Worm (Caenorhabditis elegans) whole organism, late embryonic: ENCODE measurements around the gene str-23.
A peak's percentile ranks its signal among the peaks of the same experiment; 100 is the strongest.
"Not testable (repeated sequence)": the region's sequence is repeated elsewhere in the genome, so short reads cannot be mapped to it uniquely, and the experiment has no call there.

Source experiments
- K09A11.1 ChIP-seq: sonication (generic microtip); optimal IDR thresholded peaks from 2 replicates; lab custom pipeline; 2017; ENCODE audit warnings: antibody characterized with exemption, mild to moderate bottlenecking, missing genetic modification characterization, missing compliant biosample characterization; ENCODE audit not compliant: insufficient read depth
- T23F11.4 ChIP-seq: fragments of 200-800 bp; sonication (Bioruptor generic); optimal IDR thresholded peaks from 2 replicates; lab custom pipeline; 2018; ENCODE audit warnings: mild to moderate bottlenecking, missing genetic modification characterization, missing compliant biosample characterization
- Y22D7AL.16 ChIP-seq: sonication (generic microtip); optimal IDR thresholded peaks from 2 replicates; lab custom pipeline; 2016; ENCODE audit warnings: missing genetic modification characterization, missing compliant biosample characterization
- ceh-14 ChIP-seq: sonication (generic microtip); optimal IDR thresholded peaks from 2 replicates; lab custom pipeline; 2016; ENCODE audit warnings: missing genotype, missing genetic modification characterization, missing compliant biosample characterization
- ceh-18 ChIP-seq: sonication (generic microtip); optimal IDR thresholded peaks from 2 replicates; lab custom pipeline; 2016; ENCODE audit warnings: missing genetic modification characterization, missing compliant biosample characterization
- ceh-24 ChIP-seq: sonication (generic microtip); optimal IDR thresholded peaks from 2 replicates; lab custom pipeline; 2016; ENCODE audit warnings: mild to moderate bottlenecking, missing genetic modification characterization, missing compliant biosample characterization
- ceh-30 ChIP-seq: fragments of 150-350 bp; optimal IDR thresholded peaks from 2 replicates; lab custom pipeline; 2014; ENCODE audit warnings: missing biosample characterization, missing genetic modification characterization
- ceh-31 ChIP-seq: sonication (generic microtip); optimal IDR thresholded peaks from 2 replicates; lab custom pipeline; 2016; ENCODE audit warnings: missing genetic modification characterization, missing compliant biosample characterization
- ceh-48 ChIP-seq: sonication (generic microtip); optimal IDR thresholded peaks from 2 replicates; lab custom pipeline; 2016; ENCODE audit warnings: missing genetic modification characterization, inconsistent platforms, missing compliant biosample characterization
- che-1 ChIP-seq: sonication (generic microtip); optimal IDR thresholded peaks from 2 replicates; lab custom pipeline; 2016; ENCODE audit warnings: mild to moderate bottlenecking, missing genetic modification characterization, missing compliant biosample characterization
- dve-1 ChIP-seq: sonication (generic microtip); optimal IDR thresholded peaks from 2 replicates; lab custom pipeline; 2017; ENCODE audit warnings: antibody characterized with exemption, mild to moderate bottlenecking, missing genetic modification characterization, missing compliant biosample characterization
- elt-2 ChIP-seq: sonication (generic microtip); optimal IDR thresholded peaks from 2 replicates; lab custom pipeline; 2016; ENCODE audit warnings: missing genetic modification reagents, missing genetic modification characterization, missing compliant biosample characterization
- eyg-1 ChIP-seq: sonication (generic microtip); optimal IDR thresholded peaks from 2 replicates; lab custom pipeline; 2016; ENCODE audit warnings: missing genotype, missing genetic modification characterization, missing compliant biosample characterization
- fkh-10 ChIP-seq: fragments of 150-350 bp; optimal IDR thresholded peaks from 2 replicates; lab custom pipeline; 2014; ENCODE audit warnings: missing biosample characterization, missing genetic modification reagents, missing genetic modification characterization
- hlh-15 ChIP-seq: sonication (generic microtip); optimal IDR thresholded peaks from 2 replicates; lab custom pipeline; 2016; ENCODE audit warnings: missing genetic modification characterization, missing compliant biosample characterization
- lim-6 ChIP-seq: sonication (generic microtip); optimal IDR thresholded peaks from 2 replicates; lab custom pipeline; 2016; ENCODE audit warnings: missing genetic modification characterization, missing compliant biosample characterization
- madf-2 ChIP-seq: sonication (generic microtip); optimal IDR thresholded peaks from 2 replicates; lab custom pipeline; 2017; ENCODE audit warnings: missing genetic modification characterization, missing compliant biosample characterization
- nhr-232 ChIP-seq: sonication (generic microtip); optimal IDR thresholded peaks from 2 replicates; lab custom pipeline; 2016; ENCODE audit warnings: missing genetic modification characterization, missing compliant biosample characterization
- odd-2 ChIP-seq: sonication (generic microtip); optimal IDR thresholded peaks from 2 replicates; lab custom pipeline; 2017; ENCODE audit warnings: antibody characterized with exemption, mild to moderate bottlenecking, missing genetic modification characterization, missing compliant biosample characterization
- pax-1 ChIP-seq: fragments of 150-350 bp; optimal IDR thresholded peaks from 2 replicates; lab custom pipeline; 2014; ENCODE audit warnings: missing biosample characterization, missing genetic modification characterization
- pha-4 ChIP-seq: fragments of 150-350 bp; optimal IDR thresholded peaks from 2 replicates; lab custom pipeline; 2018; ENCODE audit warnings: missing biosample characterization, missing genetic modification reagents, missing genetic modification characterization
- pqm-1 ChIP-seq: sonication (generic microtip); optimal IDR thresholded peaks from 2 replicates; lab custom pipeline; 2016; ENCODE audit warnings: missing genetic modification characterization, missing compliant biosample characterization
- ref-2 ChIP-seq: sonication (generic microtip); optimal IDR thresholded peaks from 2 replicates; lab custom pipeline; 2016; ENCODE audit warnings: missing genetic modification characterization, missing compliant biosample characterization
- rnt-1 ChIP-seq: sonication (generic microtip); optimal IDR thresholded peaks from 2 replicates; lab custom pipeline; 2016; ENCODE audit warnings: missing genetic modification characterization, missing compliant biosample characterization
- tbx-2 ChIP-seq: sonication (generic microtip); optimal IDR thresholded peaks from 2 replicates; lab custom pipeline; 2016; ENCODE audit warnings: missing genetic modification characterization, missing compliant biosample characterization
- tbx-7 ChIP-seq: sonication (generic microtip); optimal IDR thresholded peaks from 2 replicates; lab custom pipeline; 2016; ENCODE audit warnings: missing genotype, missing genetic modification characterization, missing compliant biosample characterization
- ttx-3 ChIP-seq: sonication (generic microtip); optimal IDR thresholded peaks from 2 replicates; lab custom pipeline; 2016; ENCODE audit warnings: missing genetic modification reagents, missing genetic modification characterization, missing compliant biosample characterization
- unc-55 ChIP-seq: sonication (generic microtip); optimal IDR thresholded peaks from 2 replicates; lab custom pipeline; 2017; ENCODE audit warnings: missing biosample characterization, missing genetic modification reagents, missing genetic modification characterization

Gene str-23

DNA sequence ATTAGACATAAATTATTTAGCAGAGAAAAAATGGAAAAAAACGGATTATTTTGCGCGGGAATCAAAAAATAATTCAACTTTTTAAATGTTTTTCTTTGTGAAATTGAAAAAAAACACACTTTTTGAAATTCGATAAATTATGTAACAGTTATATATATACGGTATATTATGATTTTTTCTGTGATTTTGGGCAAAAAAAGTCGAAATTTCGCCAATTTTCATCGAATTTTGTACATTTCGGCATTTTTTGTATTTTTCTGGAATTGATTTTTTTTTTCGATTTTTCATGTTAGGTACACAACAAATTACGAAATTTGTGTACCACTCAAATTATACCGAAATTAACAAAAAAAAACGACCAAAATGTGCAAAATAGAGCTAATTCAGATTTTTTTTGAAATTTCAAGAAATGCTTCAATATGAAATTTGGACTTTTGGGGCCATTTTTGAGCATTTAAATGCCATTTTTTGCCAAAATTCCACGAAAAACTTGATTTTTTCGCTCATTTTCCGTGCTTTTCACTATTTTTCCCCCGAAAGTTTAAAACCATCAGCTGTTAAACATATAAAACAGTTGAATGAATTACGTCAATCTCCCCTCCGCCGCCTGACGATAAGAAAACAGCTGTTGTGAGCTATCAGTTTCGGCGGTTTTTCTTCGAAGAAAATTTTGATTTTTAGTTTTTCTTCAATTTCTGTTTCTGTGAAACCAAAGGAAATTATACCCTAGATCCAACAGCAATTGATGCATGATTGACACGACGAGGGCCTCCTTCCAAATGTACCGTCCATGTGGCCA, 13.8 kb downstream of the str-23 start:
- TF ChIP-seq ceh-18 (no peak), Y22D7AL.16 (tag; lab: Kevin White, UChicago) (no peak), hlh-15 (tag; lab: Kevin White, UChicago) (no peak), ref-2 (tag; lab: Kevin White, UChicago) (no peak), madf-2 (tag; lab: Kevin White, UChicago) (no peak), tbx-7 (tag; lab: Kevin White, UChicago) (no peak), ttx-3 (tag; lab: Kevin White, UChicago) (no peak), ceh-24 (no peak), tbx-2 (tag; lab: Kevin White, UChicago) (no peak)

DNA sequence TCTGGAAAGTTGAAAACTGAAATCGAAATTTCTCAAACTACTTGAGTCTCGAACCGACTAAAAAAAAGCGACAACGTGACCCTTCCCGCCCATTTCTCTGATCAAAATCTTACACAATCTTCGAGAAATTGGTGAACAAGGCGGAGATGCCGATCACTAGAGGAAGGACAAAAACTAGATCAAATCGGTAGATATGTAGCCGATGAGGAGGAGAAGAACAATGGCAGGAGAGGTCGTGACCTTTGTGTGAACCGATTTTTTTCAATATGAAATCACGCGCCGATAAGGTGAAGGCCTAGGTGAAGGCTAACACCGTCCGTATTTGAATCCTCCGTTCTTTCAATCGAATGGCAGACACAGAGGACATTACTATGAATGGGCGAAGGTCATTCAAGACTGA, 16.3 kb downstream of the str-23 start:
- TF ChIP-seq rnt-1 (tag; lab: Kevin White, UChicago): peak; percentile 22
- no peak for TF ChIP-seq pha-4 (tag; lab: Kevin White, UChicago)

DNA sequence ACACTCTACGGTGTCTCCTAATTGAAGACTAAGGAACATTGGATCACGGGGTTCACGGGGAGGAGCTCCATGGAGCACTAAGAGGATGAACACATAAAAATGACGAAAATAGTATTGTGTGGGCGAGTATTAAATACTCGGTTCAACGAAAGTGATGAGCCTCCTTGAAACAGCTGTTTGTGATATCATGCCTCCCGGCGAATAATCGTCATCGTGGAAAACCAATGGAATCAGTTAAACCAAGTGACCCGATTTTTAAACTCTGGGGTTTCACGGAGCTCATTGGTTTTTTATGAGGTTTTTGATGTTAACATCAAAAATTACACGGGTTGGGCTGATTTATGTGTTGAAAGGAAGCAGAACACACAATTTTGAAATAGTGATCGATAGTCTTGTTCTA, 16.9 kb downstream of the str-23 start:
- no peak for TF ChIP-seq lim-6 (tag; lab: Kevin White, UChicago)
- TF ChIP-seq ceh-48 (tag; lab: Kevin White, UChicago): no peak
- TF ChIP-seq T23F11.4 (GFP tag; lab: Kevin White, UChicago): no peak
- no peak for TF ChIP-seq ttx-3 (tag; lab: Kevin White, UChicago)
- TF ChIP-seq eyg-1 (tag; lab: Kevin White, UChicago): no peak

DNA sequence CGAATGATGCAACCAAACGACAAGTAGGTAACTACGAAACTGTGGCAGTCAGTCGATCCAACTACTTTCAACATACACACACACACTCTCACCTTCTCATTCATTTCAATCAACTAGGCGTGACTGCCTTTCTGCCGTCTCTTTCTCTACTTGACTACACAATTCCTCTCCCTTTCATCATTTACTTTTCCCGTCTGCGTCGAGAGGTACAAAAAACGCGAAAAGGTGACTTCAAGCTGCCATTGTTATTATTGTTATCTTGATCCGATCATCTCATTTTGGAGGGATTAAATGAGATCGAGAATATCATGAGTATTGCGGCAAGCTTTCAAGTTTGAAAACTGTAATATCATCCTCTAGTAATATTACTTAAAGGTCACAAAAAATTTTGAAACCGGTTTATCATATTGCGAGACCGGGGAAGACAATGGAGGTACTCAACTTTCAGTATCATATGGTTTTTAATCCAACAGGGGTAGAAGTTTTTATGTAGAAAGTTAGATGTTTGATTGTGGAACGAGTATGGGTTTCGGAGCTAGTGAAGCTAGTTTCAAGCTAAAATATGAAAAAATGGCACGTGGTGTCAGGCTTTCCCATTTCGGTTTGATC, 19.5 kb downstream of the str-23 start:
- TF ChIP-seq rnt-1 (tag; lab: Kevin White, UChicago): peak; percentile 17
- TF ChIP-seq pax-1 (tag; lab: Kevin White, UChicago): peak; percentile 62
- peak; percentile 20 for TF ChIP-seq ceh-18
- peak; percentile 22 for TF ChIP-seq ceh-31 (tag; lab: Kevin White, UChicago)
- TF ChIP-seq nhr-232 (tag; lab: Kevin White, UChicago): no peak
- no peak for TF ChIP-seq K09A11.1 (tag; lab: Kevin White, UChicago)
- TF ChIP-seq dve-1 (tag; lab: Kevin White, UChicago): peak; percentile 57
- TF ChIP-seq unc-55 (GFP tag; lab: Kevin White, UChicago): peak; percentile 60
- TF ChIP-seq che-1 (tag; lab: Kevin White, UChicago): no peak
- TF ChIP-seq eyg-1 (tag; lab: Kevin White, UChicago): no peak
- TF ChIP-seq ceh-14 (tag; lab: Kevin White, UChicago): no peak

DNA sequence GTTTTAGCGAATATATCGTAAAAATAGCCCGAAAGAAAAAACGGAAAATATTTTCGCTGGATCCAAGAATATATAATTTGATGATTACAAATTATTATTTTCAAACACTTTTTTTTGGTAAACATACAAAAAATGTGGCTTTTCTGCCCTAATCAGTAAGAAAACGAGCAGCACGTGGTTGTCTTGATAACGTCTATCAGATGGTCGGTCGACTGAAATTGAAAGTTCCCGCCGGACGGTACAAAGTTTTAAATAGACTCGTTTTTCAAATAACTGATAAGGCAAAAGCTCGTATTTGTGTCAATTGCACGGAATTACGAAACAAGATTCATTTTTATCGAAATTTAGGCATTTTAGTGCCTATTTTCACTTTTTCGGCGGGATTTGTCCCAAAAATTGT, 22.0 kb downstream of the str-23 start:
- peak; percentile 75 for TF ChIP-seq elt-2
- no peak for TF ChIP-seq fkh-10
- peak; percentile 5 for TF ChIP-seq pqm-1 (tag; lab: Kevin White, UChicago)
- no peak for TF ChIP-seq che-1 (tag; lab: Kevin White, UChicago)

DNA sequence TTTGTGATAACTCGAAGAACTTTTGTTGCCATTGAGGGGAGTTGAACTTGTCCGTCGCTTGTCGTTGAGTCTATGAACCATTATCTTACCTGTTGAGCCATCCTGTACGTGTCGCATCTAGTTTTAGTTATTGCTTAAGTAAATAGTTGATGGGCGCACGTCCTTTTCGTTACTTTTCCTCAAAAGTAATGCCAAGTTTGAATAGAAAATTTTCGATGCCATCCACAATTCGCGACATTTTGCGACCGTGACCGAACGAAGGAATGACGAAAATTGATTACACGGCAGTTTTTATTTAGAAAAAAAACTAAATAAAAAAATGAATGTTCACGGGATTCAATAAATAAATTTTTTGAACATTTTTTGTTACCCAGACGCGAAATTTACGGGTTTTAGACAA, 23.5 kb downstream of the str-23 start, which contains the start of gene F53E4.1:
F53E4.1 (minus strand) TSS at position 101 of the 400 bp plus-strand sequence.
- TF ChIP-seq pqm-1, ceh-30, odd-2 (tag; lab: Kevin White, UChicago): not testable (repeated sequence)
- TF ChIP-seq, all 69 proteins: peak for 0; not testable (repeated sequence) for 69
